Fruit fly (Drosophila melanogaster) whole organism, prepupa: ENCODE results near the gene alpha-Est8.

Experiments used
- CG11294 ChIP-seq: fragments of 200-800 bp; sonication (Bioruptor generic); IDR thresholded peaks from 2 replicates; pipeline ENCODE4 v1.3.6; 2022; ENCODE audit warnings: missing biosample characterization, missing genetic modification characterization
- Sox102F ChIP-seq: fragments of 200-800 bp; sonication (Bioruptor generic); optimal IDR thresholded peaks from 2 replicates; lab custom pipeline; 2016; ENCODE audit warnings: missing biosample characterization, mild to moderate bottlenecking, missing genetic modification characterization

dm6 chr3R:7536281-7536680 lies 20.8 kb upstream of the alpha-Est8 start, which contains the start of gene alpha-Est5:
- TF ChIP-seq CG11294 (no peak), Sox102F (GFP tag; lab: Kevin White, UChicago) (no peak)
